Worm (Caenorhabditis elegans) whole organism, L4 larva: ENCODE data around the gene T22F3.12.
"Not testable (repeated sequence)": the region's sequence is repeated elsewhere in the genome, so short reads cannot be mapped to it uniquely, and the experiment has no call there.

Source experiments
- egl-27 ChIP-seq: sonication (generic microtip); optimal IDR thresholded peaks from 3 replicates; lab custom pipeline; 2017; ENCODE audit warnings: missing biosample characterization, missing genetic modification reagents, missing genetic modification characterization
- nhr-11 ChIP-seq: fragments of 150-350 bp; optimal IDR thresholded peaks from 2 replicates; lab custom pipeline; 2014; ENCODE audit warnings: missing biosample characterization, missing genetic modification characterization
- unc-130 ChIP-seq: sonication (generic microtip); optimal IDR thresholded peaks from 2 replicates; lab custom pipeline; 2016; ENCODE audit warnings: missing genetic modification reagents, missing genetic modification characterization, missing compliant biosample characterization
- zag-1 ChIP-seq: fragments of 150-350 bp; optimal IDR thresholded peaks from 2 replicates; lab custom pipeline; 2014; ENCODE audit warnings: missing biosample characterization, missing genetic modification characterization

DNA sequence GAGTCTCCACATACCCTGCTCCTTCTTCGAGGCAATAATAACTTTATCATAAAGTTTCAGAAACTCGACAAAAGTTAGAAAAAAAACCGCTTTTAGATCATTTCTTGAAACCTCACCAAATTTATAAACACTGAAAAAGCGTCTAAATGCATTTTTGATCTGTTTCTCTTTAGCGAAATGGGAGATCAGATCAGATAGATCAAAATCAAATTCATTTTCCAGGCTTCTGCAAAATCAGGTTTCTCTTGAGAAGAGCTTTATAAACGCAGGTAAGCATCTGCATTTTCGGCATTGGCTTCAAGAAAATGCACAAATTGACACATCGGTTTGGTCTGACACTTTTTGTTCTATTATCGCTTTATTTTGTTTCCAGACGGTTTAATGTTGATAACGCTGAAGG is 19.6 kb downstream of the T22F3.12 start, which contains the start of gene F40C5.1:
- TF ChIP-seq zag-1 (tag; lab: Kevin White, UChicago); unc-130 (GFP tag; lab: Kevin White, UChicago); nhr-11; egl-27 (tag; lab: Kevin White, UChicago): not testable (repeated sequence)
